Worm (Caenorhabditis elegans) whole organism, L2 larva: ENCODE data around the gene F46B6.13.

Experiments used
- C34F6.9 ChIP-seq: fragments of 150-350 bp; optimal IDR thresholded peaks from 2 replicates; lab custom pipeline; 2014; ENCODE audit warnings: missing biosample characterization, missing genetic modification characterization
- F13H6.1 ChIP-seq: sonication (generic microtip); optimal IDR thresholded peaks from 2 replicates; lab custom pipeline; 2016; ENCODE audit warnings: missing genetic modification characterization, missing compliant biosample characterization
- blmp-1 ChIP-seq: sonication (generic microtip); optimal IDR thresholded peaks from 2 replicates; lab custom pipeline; 2017; ENCODE audit warnings: missing genetic modification characterization, mild to moderate bottlenecking, missing compliant biosample characterization, antibody characterized with exemption, moderate library complexity; ENCODE audit not compliant: insufficient read depth
- egl-27 ChIP-seq: sonication (generic microtip); optimal IDR thresholded peaks from 3 replicates; lab custom pipeline; 2017; ENCODE audit warnings: missing biosample characterization, missing genetic modification reagents, missing genetic modification characterization
- elt-3 ChIP-seq: sonication (generic microtip); optimal IDR thresholded peaks from 2 replicates; lab custom pipeline; 2017; ENCODE audit warnings: missing biosample characterization, missing genetic modification characterization
- fos-1 ChIP-seq: fragments of 150-350 bp; optimal IDR thresholded peaks from 2 replicates; lab custom pipeline; 2014; ENCODE audit warnings: missing biosample characterization, missing genetic modification characterization
- mab-5 ChIP-seq: fragments of 150-350 bp; optimal IDR thresholded peaks from 2 replicates; lab custom pipeline; 2014; ENCODE audit warnings: missing biosample characterization, missing genetic modification characterization
- nhr-11 ChIP-seq: fragments of 150-350 bp; optimal IDR thresholded peaks from 2 replicates; lab custom pipeline; 2014; ENCODE audit warnings: missing biosample characterization, missing genetic modification characterization
- nhr-6 ChIP-seq: fragments of 150-350 bp; optimal IDR thresholded peaks from 2 replicates; lab custom pipeline; 2014; ENCODE audit warnings: missing biosample characterization, missing genetic modification characterization
- snpc-4 ChIP-seq: fragments of 150-350 bp; optimal IDR thresholded peaks from 2 replicates; lab custom pipeline; 2014; ENCODE audit warnings: missing biosample characterization, missing genetic modification characterization
- unc-39 ChIP-seq: fragments of 150-350 bp; optimal IDR thresholded peaks from 2 replicates; lab custom pipeline; 2014; ENCODE audit warnings: missing biosample characterization, missing genetic modification characterization
- unc-55 ChIP-seq: fragments of 150-350 bp; sonication (generic microtip); optimal IDR thresholded peaks from 3 replicates; lab custom pipeline; 2014; ENCODE audit warnings: missing biosample characterization, missing genetic modification reagents, missing genetic modification characterization
- unc-62 ChIP-seq: fragments of 150-350 bp; optimal IDR thresholded peaks from 2 replicates; lab custom pipeline; 2014; ENCODE audit warnings: missing biosample characterization, missing genetic modification reagents, missing genetic modification characterization

DNA sequence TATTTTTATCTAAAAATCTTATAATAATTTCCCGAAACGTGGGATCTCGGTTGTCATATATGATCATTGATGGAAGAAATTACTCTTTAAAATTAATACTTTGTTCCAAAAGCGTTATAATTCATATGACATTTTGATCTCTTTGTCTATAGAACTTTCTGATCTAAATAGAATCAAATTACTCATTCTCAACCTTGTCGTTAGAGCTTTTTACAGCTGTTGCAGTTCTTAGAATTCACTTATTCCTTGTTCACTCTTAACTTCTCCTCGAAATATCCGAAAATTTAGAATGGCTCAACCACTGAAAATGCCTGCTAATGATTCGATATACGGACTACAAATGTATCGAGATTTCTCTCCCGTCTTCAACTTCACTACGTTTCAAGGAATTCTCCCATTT, 12.2 kb upstream of the F46B6.13 start, which contains the start of gene sru-29:
- TF ChIP-seq nhr-6 (tag; lab: Kevin White, UChicago): no peak
- no peak for TF ChIP-seq unc-62
- TF ChIP-seq fos-1 (tag; lab: Kevin White, UChicago): no peak
- TF ChIP-seq elt-3 (tag; lab: Kevin White, UChicago): no peak
- no peak for TF ChIP-seq nhr-11 (tag; lab: Kevin White, UChicago)
- no peak for TF ChIP-seq C34F6.9 (tag; lab: Kevin White, UChicago)
- TF ChIP-seq F13H6.1: no peak
- TF ChIP-seq egl-27 (tag; lab: Kevin White, UChicago): no peak
- TF ChIP-seq mab-5: no peak
- no peak for TF ChIP-seq unc-55 (GFP tag; lab: Kevin White, UChicago)
- no peak for TF ChIP-seq snpc-4 (tag; lab: Kevin White, UChicago)
- no peak for TF ChIP-seq blmp-1 (tag; lab: Kevin White, UChicago)
- no peak for TF ChIP-seq unc-39 (tag; lab: Kevin White, UChicago)
